Fruit fly (Drosophila melanogaster): ENCODE data around the gene CG10019.

dm6 chr2L:3765194-3765593 lies 34.9 kb downstream of the CG10019 start, which contains the start of gene CG43703:
- no peak for TF ChIP-seq ovo (GFP tag; optimal IDR thresholded peaks at IDR 0.05)
- TF ChIP-seq CG14711 (tag; optimal IDR thresholded peaks at IDR 0.05), result no peak
- TF ChIP-seq toe (GFP tag; optimal IDR thresholded peaks at IDR 0.05), result no peak
- TF ChIP-seq CG5204 (GFP tag; optimal IDR thresholded peaks at IDR 0.05), result no peak
- TF ChIP-seq kay (GFP tag; ENCODE audit: borderline replicate concordance), result no peak
- TF ChIP-seq CG7045 (GFP tag; optimal IDR thresholded peaks at IDR 0.05), result no peak
- TF ChIP-seq bab1 (GFP tag; optimal IDR thresholded peaks at IDR 0.05), result no peak
- TF ChIP-seq CG11617 (GFP tag; optimal IDR thresholded peaks at IDR 0.05), result no peak
- TF ChIP-seq cic (GFP tag; optimal IDR thresholded peaks at IDR 0.05), result no peak

All from whole organism, adult.